Worm (Caenorhabditis elegans) whole organism, late embryonic: ENCODE measurements around the gene R107.5.

Source experiments
- ceh-22 ChIP-seq: sonication (generic microtip); optimal IDR thresholded peaks from 2 replicates; lab custom pipeline; 2017; ENCODE audit warnings: missing biosample characterization, missing genetic modification characterization
- ceh-31 ChIP-seq: sonication (generic microtip); optimal IDR thresholded peaks from 2 replicates; lab custom pipeline; 2016; ENCODE audit warnings: missing genetic modification characterization, missing compliant biosample characterization
- ceh-6 ChIP-seq: fragments of 200-800 bp; sonication (Bioruptor generic); optimal IDR thresholded peaks from 2 replicates; lab custom pipeline; 2018; ENCODE audit warnings: mild to moderate bottlenecking, missing genetic modification characterization, missing compliant biosample characterization
- fkh-10 ChIP-seq: fragments of 150-350 bp; optimal IDR thresholded peaks from 2 replicates; lab custom pipeline; 2014; ENCODE audit warnings: missing biosample characterization, missing genetic modification reagents, missing genetic modification characterization
- hlh-15 ChIP-seq: sonication (generic microtip); optimal IDR thresholded peaks from 2 replicates; lab custom pipeline; 2016; ENCODE audit warnings: missing genetic modification characterization, missing compliant biosample characterization
- nfya-1 ChIP-seq: sonication (generic microtip); optimal IDR thresholded peaks from 2 replicates; lab custom pipeline; 2017; ENCODE audit warnings: missing genetic modification characterization, mild to moderate bottlenecking, missing compliant biosample characterization, antibody characterized with exemption, moderate library complexity
- nhr-232 ChIP-seq: sonication (generic microtip); optimal IDR thresholded peaks from 2 replicates; lab custom pipeline; 2016; ENCODE audit warnings: missing genetic modification characterization, missing compliant biosample characterization
- pat-9 ChIP-seq: fragments of 200-800 bp; sonication (Bioruptor generic); optimal IDR thresholded peaks from 2 replicates; lab custom pipeline; 2018; ENCODE audit warnings: mild to moderate bottlenecking, missing genetic modification characterization, moderate library complexity, missing compliant biosample characterization
- sox-2 ChIP-seq: fragments of 200-800 bp; sonication (Bioruptor generic); IDR thresholded peaks from 2 replicates; pipeline ENCODE4 v1.3.6; 2022; ENCODE audit warnings: missing genetic modification reagents, missing genetic modification characterization, missing compliant biosample characterization

- TF ChIP-seq ceh-31 (no peak), fkh-10 (no peak), ceh-6 (no peak), hlh-15 (tag; lab: Kevin White, UChicago) (no peak), nfya-1 (tag; lab: Kevin White, UChicago) (no peak), sox-2 (GFP tag; lab: Robert Waterston, UW) (no peak; the same call in 1 of the 2 replicates), pat-9 (tag; lab: Kevin White, UChicago) (no peak), ceh-22 (tag; lab: Kevin White, UChicago) (no peak), nhr-232 (tag; lab: Kevin White, UChicago) (no peak)
Observed at ce11 chrIII:9007183-9007582, 46.4 kb downstream of the R107.5 start.
